Worm (Caenorhabditis elegans) whole organism, L1 larva: ENCODE data around the gene puf-3.

Experiments used
- ama-1 ChIP-seq: fragments of 150-350 bp; optimal IDR thresholded peaks from 2 replicates; lab custom pipeline; 2014
- ceh-82 ChIP-seq, 3 experiments: fragments of 150-350 bp in 1 of 3; sonication (generic microtip) in 2 of 3; optimal IDR thresholded peaks; 2 replicates each; lab custom pipeline; 2014 to 2017; ENCODE audit warnings: missing biosample characterization in 3 of 3, missing genetic modification characterization in 3 of 3
- fos-1 ChIP-seq: fragments of 150-350 bp; optimal IDR thresholded peaks from 2 replicates; lab custom pipeline; 2014; ENCODE audit warnings: missing biosample characterization, missing genetic modification characterization
- lsy-2 ChIP-seq, 2 experiments: fragments of 150-350 bp; optimal IDR thresholded peaks; 2 replicates each; lab custom pipeline; 2014; ENCODE audit warnings: missing biosample characterization in 2 of 2, missing genetic modification characterization in 2 of 2
- mdl-1 ChIP-seq, 2 experiments: fragments of 150-350 bp; optimal IDR thresholded peaks; 2 replicates each; lab custom pipeline; 2014 to 2017; ENCODE audit warnings: missing biosample characterization in 2 of 2, missing genetic modification characterization in 2 of 2, inconsistent platforms in 1 of 2
- nhr-90 ChIP-seq: sonication (generic microtip); optimal IDR thresholded peaks from 2 replicates; lab custom pipeline; 2016; ENCODE audit warnings: mild to moderate bottlenecking, missing genetic modification characterization, missing compliant biosample characterization; ENCODE audit not compliant: poor library complexity
- sptf-1 ChIP-seq: fragments of 150-350 bp; optimal IDR thresholded peaks from 2 replicates; lab custom pipeline; 2014; ENCODE audit warnings: missing biosample characterization, missing genetic modification characterization
- unc-86 ChIP-seq: sonication (generic microtip); optimal IDR thresholded peaks from 2 replicates; lab custom pipeline; 2016; ENCODE audit warnings: missing genetic modification characterization, missing compliant biosample characterization
- ztf-11 ChIP-seq, 2 experiments: sonication (generic microtip); optimal IDR thresholded peaks; 2 replicates each; lab custom pipeline; 2016 to 2017; ENCODE audit warnings: missing genetic modification characterization in 2 of 2, missing biosample characterization in 1 of 2, missing compliant biosample characterization in 1 of 2
- ztf-4 ChIP-seq: fragments of 150-350 bp; optimal IDR thresholded peaks from 2 replicates; lab custom pipeline; 2014; ENCODE audit warnings: missing biosample characterization, missing genetic modification characterization

DNA sequence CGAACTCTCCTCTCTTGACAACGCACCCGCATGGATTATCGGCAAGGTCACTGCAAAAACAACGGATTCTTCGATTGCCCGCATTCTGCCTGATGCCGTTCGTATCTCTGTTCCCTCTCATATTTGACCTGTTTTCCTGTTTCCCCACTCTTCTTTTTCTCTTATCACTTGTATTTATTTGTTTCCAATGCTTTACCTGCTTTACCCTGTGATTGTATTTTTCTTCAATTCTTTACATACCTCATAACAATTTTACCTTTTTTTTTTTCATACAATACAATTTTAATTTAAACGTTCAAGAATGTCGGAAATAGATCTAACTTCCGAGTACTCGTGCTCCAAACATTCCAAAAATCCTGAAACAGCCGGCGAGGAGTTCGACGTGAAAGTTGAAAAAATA lies 3.0 kb downstream of the puf-3 start, which contains the start of gene afmd-2:
- TF ChIP-seq lsy-2 (tag; optimal IDR thresholded peaks at IDR 0.05; lab: Kevin White, UChicago) (no peak), fos-1 (no peak), sptf-1 (tag; lab: Kevin White, UChicago) (no peak), ztf-11 (tag; optimal IDR thresholded peaks at IDR 0.05; lab: Kevin White, UChicago) (no peak), ztf-4 (no peak), ama-1 (lab: Kevin White, UChicago) (no peak), unc-86 (tag; lab: Kevin White, UChicago) (no peak), mdl-1 (tag; optimal IDR thresholded peaks at IDR 0.05; lab: Kevin White, UChicago) (no peak), nhr-90 (tag; lab: Kevin White, UChicago) (no peak), ceh-82 (tag; optimal IDR thresholded peaks at IDR 0.05; lab: Kevin White, UChicago) (no peak)
